Worm (Caenorhabditis elegans) whole organism, L4 larva: ENCODE data around the gene dos-3.

Experiments used
- T26A8.4 ChIP-seq: fragments of 200-800 bp; sonication (Bioruptor generic); IDR thresholded peaks from 2 replicates; pipeline ENCODE4 v1.3.6; 2022; ENCODE audit warnings: missing genetic modification characterization, missing compliant biosample characterization
- aly-2 ChIP-seq: sonication (generic microtip); optimal IDR thresholded peaks from 2 replicates; lab custom pipeline; 2018; ENCODE audit warnings: missing biosample characterization, missing genetic modification characterization
- lin-39 ChIP-seq: fragments of 150-350 bp; optimal IDR thresholded peaks from 2 replicates; lab custom pipeline; 2014; ENCODE audit warnings: missing biosample characterization, missing genetic modification reagents, missing genetic modification characterization
- lir-3 ChIP-seq: sonication (generic microtip); optimal IDR thresholded peaks from 2 replicates; lab custom pipeline; 2016; ENCODE audit warnings: mild to moderate bottlenecking, missing genetic modification characterization, missing compliant biosample characterization
- mxl-2 ChIP-seq: fragments of 200-800 bp; sonication (Bioruptor generic); conservative IDR thresholded peaks from 2 replicates; pipeline ENCODE4 v1.3.6; 2022; ENCODE audit warnings: missing genetic modification reagents, missing genetic modification characterization, missing compliant biosample characterization
- nhr-28 ChIP-seq: fragments of 150-350 bp; optimal IDR thresholded peaks from 2 replicates; lab custom pipeline; 2014; ENCODE audit warnings: missing biosample characterization, missing genetic modification characterization
- php-3 ChIP-seq: fragments of 200-800 bp; sonication (Bioruptor generic); IDR thresholded peaks from 2 replicates; pipeline ENCODE4 v1.3.6; 2022; ENCODE audit warnings: missing genetic modification reagents, missing genetic modification characterization, missing compliant biosample characterization
- unc-130 ChIP-seq: sonication (generic microtip); optimal IDR thresholded peaks from 2 replicates; lab custom pipeline; 2016; ENCODE audit warnings: missing genetic modification reagents, missing genetic modification characterization, missing compliant biosample characterization
- zag-1 ChIP-seq: fragments of 150-350 bp; optimal IDR thresholded peaks from 2 replicates; lab custom pipeline; 2014; ENCODE audit warnings: missing biosample characterization, missing genetic modification characterization

DNA sequence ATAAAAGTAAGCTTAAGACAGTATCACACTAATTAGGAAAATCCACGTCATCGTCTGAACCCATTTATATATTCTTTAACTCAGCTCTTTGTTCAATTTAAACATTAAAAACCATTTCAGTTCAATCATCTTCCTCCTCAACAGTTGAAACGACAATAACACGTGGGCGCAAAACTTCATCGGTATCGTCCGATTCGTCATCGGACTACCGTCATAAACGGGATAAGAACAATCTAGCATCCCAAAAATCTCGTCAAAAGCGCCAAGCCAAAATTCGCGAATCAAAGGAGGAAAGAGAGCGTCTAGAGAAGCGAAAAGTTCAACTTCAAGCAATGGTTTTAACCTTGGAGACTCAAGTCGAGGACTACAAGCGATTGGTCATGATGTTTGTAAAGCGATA, 4.2 kb downstream of the dos-3 start:
- TF ChIP-seq php-3 (GFP tag; lab: Robert Waterston, UW): no peak
- TF ChIP-seq unc-130: no peak
- no peak for TF ChIP-seq aly-2 (tag; lab: Kevin White, UChicago)
- no peak for TF ChIP-seq T26A8.4 (GFP tag; lab: Robert Waterston, UW)
- no peak for TF ChIP-seq mxl-2 (GFP tag; lab: Robert Waterston, UW)
- TF ChIP-seq zag-1 (tag; lab: Kevin White, UChicago): no peak
- no peak for TF ChIP-seq lin-39 (tag; lab: Kevin White, UChicago)
- no peak for TF ChIP-seq nhr-28 (tag; lab: Kevin White, UChicago)
- TF ChIP-seq lir-3: no peak
